Fruit fly (Drosophila melanogaster): ENCODE results near the gene nom.

DNA sequence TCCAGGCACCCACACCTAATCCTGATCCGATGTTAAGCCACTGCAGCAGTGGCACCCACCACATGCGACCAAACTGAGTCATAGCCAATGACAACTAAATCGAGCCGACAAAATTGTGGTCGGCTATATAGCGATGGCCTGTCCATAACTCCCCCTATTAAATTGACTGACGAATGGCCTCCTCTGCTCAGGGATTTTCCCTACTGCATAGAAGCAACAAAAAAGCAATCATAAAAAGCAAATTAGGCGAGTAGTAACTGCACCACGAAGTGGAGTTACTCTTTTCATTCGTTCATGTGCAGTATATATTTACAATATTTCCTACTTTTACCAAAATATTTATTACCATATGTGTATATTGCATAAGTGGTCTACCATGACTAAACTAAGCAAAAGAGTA is 49.6 kb downstream of the nom start, which contains the start of gene CG13318:
- TF ChIP-seq vnd (GFP tag; IDR thresholded peaks at IDR 0.05; ENCODE audit: partially characterized antibody): no peak
- TF ChIP-seq Hr51 (GFP tag; optimal IDR thresholded peaks at IDR 0.05): no peak
- no peak for TF ChIP-seq Adf1 (GFP tag; IDR thresholded peaks at IDR 0.05)
- no peak for TF ChIP-seq CG3281 (GFP tag; optimal IDR thresholded peaks at IDR 0.05)
- TF ChIP-seq bigmax (GFP tag; optimal IDR thresholded peaks at IDR 0.05): no peak
- no peak for TF ChIP-seq danr (GFP tag; IDR thresholded peaks at IDR 0.05)
- no peak for TF ChIP-seq Hmx (GFP tag; optimal IDR thresholded peaks at IDR 0.05)

All from whole organism, embryonic.